Worm (Caenorhabditis elegans): Measurements from ENCODE around the gene C15H11.13.
A peak's percentile ranks its signal among the peaks of the same experiment; 100 is the strongest.

DNA sequence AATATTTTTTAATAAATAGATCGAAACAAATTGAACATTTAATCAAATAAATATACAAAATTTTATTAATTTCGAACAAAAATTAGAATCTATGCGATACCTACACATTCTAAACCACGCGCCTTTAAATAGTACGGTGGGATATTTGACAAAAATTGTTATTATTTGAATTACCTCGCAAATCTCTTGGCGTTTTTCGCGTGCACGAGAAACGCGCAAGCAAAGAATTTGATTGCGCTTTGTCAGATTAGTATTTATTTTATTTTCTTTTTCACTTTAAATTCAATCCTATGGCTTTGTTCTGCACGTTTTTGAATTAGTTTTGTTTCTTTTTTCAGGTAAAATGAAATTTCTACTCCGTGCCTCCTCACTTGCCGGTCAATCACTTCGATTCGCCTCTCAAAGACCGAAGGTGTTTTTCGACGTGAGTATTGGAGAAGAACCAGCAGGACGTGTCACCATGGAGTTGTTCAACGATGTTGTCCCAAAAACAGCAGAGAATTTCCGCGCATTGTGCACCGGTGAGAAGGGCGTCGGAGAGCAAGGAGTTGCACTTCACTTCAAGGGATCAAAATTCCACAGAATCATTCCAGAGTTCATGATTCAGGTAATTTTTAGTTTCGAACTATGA, 39.0 kb upstream of the C15H11.13 start, which contains the start of gene cyn-1:
- no peak for TF ChIP-seq fkh-10 (GFP tag; optimal IDR thresholded peaks at IDR 0.05)
- peak; percentile 52 for TF ChIP-seq ceh-31 (tag; optimal IDR thresholded peaks at IDR 0.05)
- no peak for TF ChIP-seq T23F11.4 (GFP tag; optimal IDR thresholded peaks at IDR 0.05)
- TF ChIP-seq ref-2 (tag; optimal IDR thresholded peaks at IDR 0.05): no peak
- TF ChIP-seq ceh-24 (tag; optimal IDR thresholded peaks at IDR 0.05): no peak
- TF ChIP-seq K09A11.1 (tag; optimal IDR thresholded peaks at IDR 0.05; ENCODE audit: insufficient read depth): no peak
- TF ChIP-seq ama-1 (optimal IDR thresholded peaks at IDR 0.05): no peak
- TF ChIP-seq nfya-1 (tag; optimal IDR thresholded peaks at IDR 0.05): peak; percentile 81
- no peak for TF ChIP-seq nhr-11 (tag; optimal IDR thresholded peaks at IDR 0.05)
- no peak for TF ChIP-seq F13H6.1 (tag; optimal IDR thresholded peaks at IDR 0.05)
- peak; percentile 25 for TF ChIP-seq tbx-2 (tag; optimal IDR thresholded peaks at IDR 0.05)
- TF ChIP-seq ahr-1 (tag; optimal IDR thresholded peaks at IDR 0.05): no peak
- no peak for TF ChIP-seq sox-4 (tag; optimal IDR thresholded peaks at IDR 0.05)

Data from whole organism, late embryonic.